Fruit fly (Drosophila melanogaster): ENCODE measurements around the gene Polr1E.

DNA sequence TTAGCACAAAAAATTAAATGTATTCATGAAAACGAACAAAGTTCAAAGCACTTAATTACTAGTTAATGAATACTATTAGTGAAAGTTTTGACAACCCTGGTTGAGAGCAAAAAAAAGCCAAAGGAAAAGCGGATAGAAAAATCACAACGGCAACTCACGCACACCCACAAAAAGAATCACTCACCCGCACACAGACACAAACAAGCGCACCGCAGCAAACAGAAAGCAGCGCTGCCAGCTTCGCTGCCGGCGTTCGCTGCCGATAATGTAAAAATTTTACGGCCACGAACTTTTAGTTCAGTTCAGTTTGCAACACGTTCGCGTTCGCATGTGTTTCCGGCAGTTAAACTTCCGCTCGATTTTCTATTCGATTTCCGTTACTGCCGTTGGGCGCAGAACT lies 34.0 kb downstream of the Polr1E start, which contains the start of gene CG18599:
- no peak for TF ChIP-seq CG6854 (GFP tag; optimal IDR thresholded peaks at IDR 0.05)
- TF ChIP-seq tna (GFP tag; IDR thresholded peaks at IDR 0.05; ENCODE audit: partially characterized antibody), result no peak
- TF ChIP-seq odd (GFP tag; optimal IDR thresholded peaks at IDR 0.05), result no peak
- no peak for TF ChIP-seq D19A (tag; optimal IDR thresholded peaks at IDR 0.05)
